Worm (Caenorhabditis elegans) whole organism, L1 larva: ENCODE data around the gene rga-1.

ENCODE experiments used
- fkh-10 ChIP-seq: sonication (generic microtip); optimal IDR thresholded peaks from 2 replicates; lab custom pipeline; 2017; ENCODE audit warnings: missing biosample characterization, missing genetic modification reagents, missing genetic modification characterization
- lin-14 ChIP-seq: fragments of 200-800 bp; sonication (Bioruptor generic); optimal IDR thresholded peaks from 2 replicates; lab custom pipeline; 2018; ENCODE audit warnings: mild to moderate bottlenecking, missing genetic modification characterization, moderate library complexity, missing compliant biosample characterization
- lin-35 ChIP-seq, 2 experiments: fragments of 150-350 bp; optimal IDR thresholded peaks; 2 replicates each; lab custom pipeline; 2014; ENCODE audit warnings: missing biosample characterization in 2 of 2, missing genetic modification characterization in 2 of 2, missing genetic modification reagents in 2 of 2
- sptf-1 ChIP-seq: fragments of 150-350 bp; optimal IDR thresholded peaks from 2 replicates; lab custom pipeline; 2014; ENCODE audit warnings: missing biosample characterization, missing genetic modification characterization
- unc-130 ChIP-seq: fragments of 150-350 bp; optimal IDR thresholded peaks from 2 replicates; lab custom pipeline; 2017; ENCODE audit warnings: missing biosample characterization, missing genetic modification characterization, inconsistent platforms
- unc-86 ChIP-seq: sonication (generic microtip); optimal IDR thresholded peaks from 2 replicates; lab custom pipeline; 2016; ENCODE audit warnings: missing genetic modification characterization, missing compliant biosample characterization
- zip-4 ChIP-seq: fragments of 200-800 bp; sonication (Bioruptor generic); optimal IDR thresholded peaks from 2 replicates; lab custom pipeline; 2018; ENCODE audit warnings: mild to moderate bottlenecking, missing genetic modification characterization, moderate library complexity, missing compliant biosample characterization

- TF ChIP-seq sptf-1 (no peak), lin-14 (GFP tag; lab: Kevin White, UChicago) (no peak), unc-130 (no peak), fkh-10 (GFP tag; lab: Kevin White, UChicago) (no peak), zip-4 (GFP tag; lab: Kevin White, UChicago) (no peak), lin-35 (GFP tag; optimal IDR thresholded peaks at IDR 0.05; lab: Kevin White, UChicago) (no peak), unc-86 (tag; lab: Kevin White, UChicago) (no peak)
These were observed 33.1 kb upstream of the rga-1 start, which contains the start of gene C05D12.4 for ce11 chrII:11431584-11431983.
